Fruit fly (Drosophila melanogaster): Measurements from ENCODE around the gene CG42748.
A peak's percentile ranks its signal among the peaks of the same experiment; 100 is the strongest.

The CG42748 gene

DNA sequence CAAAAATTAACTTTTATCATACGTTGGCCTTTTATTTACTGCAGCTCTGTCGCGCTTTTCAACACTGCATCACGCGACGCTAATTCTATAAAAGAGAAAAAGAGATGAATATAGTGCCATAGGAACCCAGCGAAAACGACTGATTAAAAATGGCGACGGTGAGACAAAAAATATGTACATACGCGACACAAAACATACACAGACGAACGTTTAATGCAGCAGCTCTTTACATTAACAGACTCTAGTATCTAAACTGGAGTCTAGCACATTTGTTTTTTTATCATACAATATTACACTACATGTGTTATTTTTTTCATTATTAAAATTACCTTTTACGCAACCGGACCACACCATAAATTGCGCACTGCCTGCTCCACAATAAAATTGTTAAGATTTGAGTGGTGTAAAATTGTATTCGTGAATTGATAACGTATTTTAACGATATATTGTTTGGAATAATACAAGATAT is 37.6 kb downstream of the CG42748 start:
- TF ChIP-seq tj (GFP tag; optimal IDR thresholded peaks at IDR 0.05) (peak; percentile 30), CG7045 (GFP tag; optimal IDR thresholded peaks at IDR 0.05) (peak; percentile 25), cic (GFP tag; optimal IDR thresholded peaks at IDR 0.05) (peak; percentile 53), CG33017 (tag; optimal IDR thresholded peaks at IDR 0.05) (no peak), Clk (GFP tag; optimal IDR thresholded peaks at IDR 0.05) (no peak), Mnt (GFP tag; optimal IDR thresholded peaks at IDR 0.05) (peak; percentile 62), cnc (optimal IDR thresholded peaks at IDR 0.05) (no peak), CG1620 (GFP tag; optimal IDR thresholded peaks at IDR 0.05) (peak; percentile 52), CG5204 (GFP tag; optimal IDR thresholded peaks at IDR 0.05) (peak; percentile 42), bab1 (GFP tag; optimal IDR thresholded peaks at IDR 0.05) (peak; percentile 20), kay (GFP tag; ENCODE audit: borderline replicate concordance) (no peak), CG14711 (tag; optimal IDR thresholded peaks at IDR 0.05) (no peak), CG11617 (GFP tag; optimal IDR thresholded peaks at IDR 0.05) (peak; percentile 35), CG7101 (tag; optimal IDR thresholded peaks at IDR 0.05) (peak; percentile 55), CG12768 (GFP tag; optimal IDR thresholded peaks at IDR 0.05) (peak; percentile 39), ovo (GFP tag; optimal IDR thresholded peaks at IDR 0.05) (peak; percentile 21), Crg-1 (GFP tag; optimal IDR thresholded peaks at IDR 0.05) (peak; percentile 55), toe (GFP tag; optimal IDR thresholded peaks at IDR 0.05) (peak; percentile 33), pad (GFP tag; optimal IDR thresholded peaks at IDR 0.05) (peak; percentile 57), Hr96 (GFP tag; optimal IDR thresholded peaks at IDR 0.05) (no peak)

DNA sequence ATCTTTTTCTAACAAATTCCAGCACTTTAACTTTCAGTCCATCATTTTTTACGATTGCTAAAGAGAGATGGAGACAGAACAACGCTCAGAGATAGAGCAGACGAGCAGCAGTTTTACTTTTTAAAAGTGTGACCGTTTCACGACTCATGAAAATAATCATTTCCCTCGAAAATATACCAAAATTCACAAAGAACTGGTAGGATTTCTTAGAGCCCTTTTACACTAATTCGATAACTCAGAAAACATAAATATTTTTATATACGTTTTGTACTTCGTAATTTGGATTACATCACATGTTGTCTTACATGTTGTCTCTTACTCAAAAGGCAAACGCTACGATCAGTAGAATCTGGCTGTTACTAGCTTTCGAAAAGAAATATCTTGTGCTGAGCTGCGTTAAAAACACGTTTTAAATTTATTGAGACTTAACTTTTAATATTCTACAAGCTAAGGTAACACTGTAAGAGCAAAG is 38.1 kb downstream of the CG42748 start, which contains the start of gene Clamp:
Clamp (minus strand) TSS at position 100 of the 472 bp plus-strand sequence.
- TF ChIP-seq ovo (GFP tag; optimal IDR thresholded peaks at IDR 0.05) (no peak), kay (GFP tag; ENCODE audit: borderline replicate concordance) (peak; percentile 82), pad (GFP tag; optimal IDR thresholded peaks at IDR 0.05) (no peak), Crg-1 (GFP tag; optimal IDR thresholded peaks at IDR 0.05) (no peak), cnc (optimal IDR thresholded peaks at IDR 0.05) (no peak), CG14711 (tag; optimal IDR thresholded peaks at IDR 0.05) (peak; percentile 9), tj (GFP tag; optimal IDR thresholded peaks at IDR 0.05) (no peak), CG11617 (GFP tag; optimal IDR thresholded peaks at IDR 0.05) (no peak), CG5204 (GFP tag; optimal IDR thresholded peaks at IDR 0.05) (no peak), Clk (GFP tag; optimal IDR thresholded peaks at IDR 0.05) (no peak), Mnt (GFP tag; optimal IDR thresholded peaks at IDR 0.05) (no peak), CG1620 (GFP tag; optimal IDR thresholded peaks at IDR 0.05) (no peak), bab1 (GFP tag; optimal IDR thresholded peaks at IDR 0.05) (no peak)

DNA sequence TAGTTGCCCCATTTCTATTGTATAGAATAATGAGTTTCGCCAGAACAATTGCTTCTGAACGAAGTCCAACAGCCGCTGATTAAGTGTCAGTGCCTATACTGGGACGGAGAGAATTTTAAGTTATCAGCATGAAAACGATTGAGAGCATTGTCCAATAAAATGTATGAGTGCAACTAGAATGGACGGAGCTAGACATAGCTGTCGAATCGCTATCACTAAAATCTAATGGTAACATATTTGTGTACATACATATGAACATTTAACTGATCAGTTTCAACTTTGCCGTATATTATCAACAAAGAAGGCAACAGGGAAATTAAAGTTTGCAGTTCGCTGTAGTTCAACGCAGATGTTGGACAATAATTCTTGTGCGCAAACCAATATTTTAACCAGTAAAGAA is 44.1 kb downstream of the CG42748 start, which contains the start of gene CG3635:
CG3635 (plus strand) TSS at position 315 of the 400 bp plus-strand sequence.
- no peak for TF ChIP-seq cic (GFP tag; optimal IDR thresholded peaks at IDR 0.05)
- peak; percentile 38 for TF ChIP-seq kay (GFP tag; ENCODE audit: borderline replicate concordance)

- no peak for TF ChIP-seq tj (GFP tag; optimal IDR thresholded peaks at IDR 0.05)
Observed at dm6 chr2L:22176398-22176797, 45.4 kb downstream of the CG42748 start.

DNA sequence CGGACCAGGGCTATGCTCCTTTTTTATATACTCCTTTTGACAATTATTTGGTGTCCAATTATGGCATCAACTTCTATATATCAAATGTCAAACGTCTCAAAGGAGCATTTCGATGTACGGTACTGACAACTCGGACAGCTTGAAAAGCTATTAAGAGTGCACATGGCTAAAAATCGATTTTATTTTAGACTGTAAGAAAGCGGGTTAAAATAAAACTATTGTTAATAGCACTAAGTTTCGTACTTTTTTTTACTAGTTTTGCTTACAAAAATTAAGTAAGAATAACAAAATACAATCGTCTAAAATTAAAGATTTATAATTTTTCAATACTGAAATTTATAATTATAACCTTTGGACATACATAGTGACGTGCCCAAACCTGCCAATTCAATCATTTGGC is 83.3 kb downstream of the CG42748 start, which contains the start of gene Ir40a:
Ir40a (minus strand) TSS at position 101 of the 400 bp plus-strand sequence.
- TF ChIP-seq CG14711 (tag; optimal IDR thresholded peaks at IDR 0.05) (no peak), CG5204 (GFP tag; optimal IDR thresholded peaks at IDR 0.05) (no peak), CG7045 (GFP tag; optimal IDR thresholded peaks at IDR 0.05) (no peak), CG12768 (GFP tag; optimal IDR thresholded peaks at IDR 0.05) (no peak), Crg-1 (GFP tag; optimal IDR thresholded peaks at IDR 0.05) (no peak), kay (GFP tag; ENCODE audit: borderline replicate concordance) (no peak), cic (GFP tag; optimal IDR thresholded peaks at IDR 0.05) (no peak), CG7101 (tag; optimal IDR thresholded peaks at IDR 0.05) (no peak), toe (GFP tag; optimal IDR thresholded peaks at IDR 0.05) (no peak), Mnt (GFP tag; optimal IDR thresholded peaks at IDR 0.05) (no peak), Clk (GFP tag; optimal IDR thresholded peaks at IDR 0.05) (no peak), CG1620 (GFP tag; optimal IDR thresholded peaks at IDR 0.05) (no peak), Hr96 (GFP tag; optimal IDR thresholded peaks at IDR 0.05) (no peak)
